Fruit fly (Drosophila melanogaster) whole organism, embryonic: Measurements from ENCODE around the gene ovm.

Source experiments
- CG10321 ChIP-seq: fragments of 200-800 bp; sonication (Bioruptor generic); IDR thresholded peaks from 2 replicates; pipeline ENCODE4 v1.3.6; 2022; ENCODE audit warnings: missing biosample characterization, missing genetic modification characterization
- CG10543 ChIP-seq: fragments of 200-800 bp; sonication (Bioruptor generic); optimal IDR thresholded peaks from 3 replicates; lab custom pipeline; 2017; ENCODE audit warnings: missing biosample characterization, mild to moderate bottlenecking, missing genetic modification characterization, moderate library complexity
- CG13894 ChIP-seq: fragments of 200-800 bp; sonication (Bioruptor generic); optimal IDR thresholded peaks from 3 replicates; lab custom pipeline; 2018; ENCODE audit warnings: missing biosample characterization, mild to moderate bottlenecking, missing genetic modification characterization, moderate library complexity
- CG14667 ChIP-seq: fragments of 200-800 bp; sonication (Bioruptor generic); IDR thresholded peaks from 2 replicates; pipeline ENCODE4 v1.3.6; 2022; ENCODE audit warnings: missing biosample characterization, missing genetic modification characterization
- CG15269 ChIP-seq: fragments of 200-800 bp; sonication (Bioruptor generic); optimal IDR thresholded peaks from 2 replicates; lab custom pipeline; 2018; ENCODE audit warnings: missing biosample characterization, mild to moderate bottlenecking, missing genetic modification characterization, moderate library complexity
- CG15514 ChIP-seq: fragments of 200-800 bp; sonication (Bioruptor generic); optimal IDR thresholded peaks from 3 replicates; lab custom pipeline; 2017; ENCODE audit warnings: missing biosample characterization, missing genetic modification characterization, mild to moderate bottlenecking, moderate library complexity, missing genetic modification reagents
- CG16779 ChIP-seq: fragments of 200-800 bp; sonication (Bioruptor generic); IDR thresholded peaks from 2 replicates; pipeline ENCODE4 v1.3.6; 2022; ENCODE audit warnings: missing biosample characterization, missing genetic modification characterization
- CG17385 ChIP-seq: fragments of 200-800 bp; sonication (Bioruptor generic); optimal IDR thresholded peaks from 3 replicates; lab custom pipeline; 2018; ENCODE audit warnings: missing biosample characterization, mild to moderate bottlenecking, missing genetic modification characterization
- CG17912 ChIP-seq: fragments of 200-800 bp; sonication (Bioruptor generic); optimal IDR thresholded peaks from 2 replicates; lab custom pipeline; 2018; ENCODE audit warnings: missing biosample characterization, mild to moderate bottlenecking, missing genetic modification characterization
- CG18599 ChIP-seq: fragments of 200-800 bp; sonication (Bioruptor generic); optimal IDR thresholded peaks from 3 replicates; lab custom pipeline; 2017; ENCODE audit warnings: missing biosample characterization, missing genetic modification characterization, mild to moderate bottlenecking, moderate library complexity, missing genetic modification reagents
- CG2678 ChIP-seq: fragments of 200-800 bp; sonication (Bioruptor generic); optimal IDR thresholded peaks from 3 replicates; lab custom pipeline; 2019; ENCODE audit warnings: missing biosample characterization, mild to moderate bottlenecking, missing genetic modification characterization, moderate library complexity
- CG4360 ChIP-seq: fragments of 200-800 bp; sonication (Bioruptor generic); IDR thresholded peaks from 2 replicates; pipeline ENCODE4 v1.3.6; 2022; ENCODE audit warnings: missing biosample characterization, missing genetic modification characterization
- CG4730 ChIP-seq: fragments of 200-800 bp; sonication (Bioruptor generic); IDR thresholded peaks from 2 replicates; pipeline ENCODE4 v1.3.6; 2022; ENCODE audit warnings: missing biosample characterization, missing genetic modification characterization
- CG6683 ChIP-seq: fragments of 200-800 bp; sonication (Bioruptor generic); optimal IDR thresholded peaks from 2 replicates; lab custom pipeline; 2017; ENCODE audit warnings: missing biosample characterization, mild to moderate bottlenecking, missing genetic modification characterization, missing genetic modification reagents
- CG6854 ChIP-seq: fragments of 200-800 bp; sonication (Bioruptor generic); optimal IDR thresholded peaks from 3 replicates; lab custom pipeline; 2017; ENCODE audit warnings: missing biosample characterization, mild to moderate bottlenecking, missing genetic modification characterization
- CG7372 ChIP-seq: fragments of 200-800 bp; sonication (Bioruptor generic); IDR thresholded peaks from 2 replicates; pipeline ENCODE4 v1.3.6; 2022; ENCODE audit warnings: missing biosample characterization, missing genetic modification characterization
- CG8944 ChIP-seq: fragments of 200-800 bp; sonication (Bioruptor generic); optimal IDR thresholded peaks from 3 replicates; lab custom pipeline; 2016; ENCODE audit warnings: missing biosample characterization, missing genetic modification characterization
- CHES-1-like ChIP-seq: fragments of 200-800 bp; sonication (Bioruptor generic); optimal IDR thresholded peaks from 2 replicates; lab custom pipeline; 2016; ENCODE audit warnings: missing biosample characterization, missing genetic modification characterization
- D19A ChIP-seq: fragments of 200-800 bp; optimal IDR thresholded peaks from 3 replicates; lab custom pipeline; 2019; ENCODE audit warnings: missing biosample characterization, mild to moderate bottlenecking, missing genetic modification characterization, moderate library complexity
- Fer1 ChIP-seq: fragments of 200-800 bp; sonication (Bioruptor generic); optimal IDR thresholded peaks from 2 replicates; lab custom pipeline; 2017; ENCODE audit warnings: missing biosample characterization, mild to moderate bottlenecking, missing genetic modification characterization
- GATAe ChIP-seq: fragments of 200-800 bp; sonication (Bioruptor generic); conservative IDR thresholded peaks from 2 replicates; pipeline ENCODE4 v1.3.6; 2022; ENCODE audit warnings: missing biosample characterization, missing genetic modification characterization
- Hmr ChIP-seq: fragments of 200-800 bp; sonication (Bioruptor generic); optimal IDR thresholded peaks from 3 replicates; lab custom pipeline; 2017; ENCODE audit warnings: mild to moderate bottlenecking, missing biosample characterization, missing genetic modification reagents, missing genetic modification characterization
- MESR4 ChIP-seq: fragments of 200-800 bp; sonication (Bioruptor generic); optimal IDR thresholded peaks from 2 replicates; lab custom pipeline; 2018; ENCODE audit warnings: missing biosample characterization, mild to moderate bottlenecking, missing genetic modification characterization, moderate library complexity
- Mrtf ChIP-seq: fragments of 200-800 bp; sonication (Bioruptor generic); IDR thresholded peaks from 3 replicates; pipeline ENCODE4 v1.3.6; 2022; ENCODE audit warnings: missing biosample characterization, missing genetic modification characterization
- Pdp1 ChIP-seq, 2 experiments: fragments of 200-800 bp; sonication (Bioruptor generic); optimal IDR thresholded peaks; 3 replicates each; lab custom pipeline; 2016; ENCODE audit warnings: missing biosample characterization in 2 of 2, missing genetic modification characterization in 2 of 2, mild to moderate bottlenecking in 1 of 2, moderate library complexity in 1 of 2
- bsh ChIP-seq, 2 experiments: fragments of 200-800 bp; sonication (Bioruptor generic); optimal IDR thresholded peaks; 2 replicates each; lab custom pipeline; 2017 to 2018; ENCODE audit warnings: mild to moderate bottlenecking in 2 of 2, missing biosample characterization in 2 of 2, missing genetic modification characterization in 2 of 2, moderate library complexity in 1 of 2
- caup ChIP-seq: fragments of 200-800 bp; sonication (Bioruptor generic); optimal IDR thresholded peaks from 3 replicates; lab custom pipeline; 2017; ENCODE audit warnings: missing biosample characterization, mild to moderate bottlenecking, missing genetic modification characterization, moderate library complexity; ENCODE audit not compliant: severe bottlenecking
- chinmo ChIP-seq: fragments of 200-800 bp; sonication (Bioruptor generic); IDR thresholded peaks from 4 replicates; pipeline ENCODE4 v1.3.6; 2022; ENCODE audit warnings: missing biosample characterization, missing genetic modification characterization; ENCODE audit not compliant: partially characterized antibody
- ci ChIP-seq: fragments of 200-800 bp; sonication (Bioruptor generic); IDR thresholded peaks from 3 replicates; pipeline ENCODE4 v1.3.6; 2022; ENCODE audit warnings: missing biosample characterization, missing genetic modification characterization
- crol ChIP-seq: fragments of 200-800 bp; sonication (Bioruptor generic); IDR thresholded peaks from 2 replicates; pipeline ENCODE4 v1.3.6; 2022; ENCODE audit warnings: missing biosample characterization, missing genetic modification characterization
- cwo ChIP-seq: fragments of 200-800 bp; sonication (Bioruptor generic); optimal IDR thresholded peaks from 3 replicates; lab custom pipeline; 2017; ENCODE audit warnings: missing biosample characterization, missing genetic modification characterization, mild to moderate bottlenecking, moderate library complexity, missing genetic modification reagents
- da ChIP-seq: fragments of 200-800 bp; sonication (Bioruptor generic); optimal IDR thresholded peaks from 2 replicates; lab custom pipeline; 2016; ENCODE audit warnings: missing biosample characterization, missing genetic modification characterization
- exex ChIP-seq: fragments of 200-800 bp; sonication (Bioruptor generic); optimal IDR thresholded peaks from 4 replicates; lab custom pipeline; 2018; ENCODE audit warnings: missing biosample characterization, mild to moderate bottlenecking, missing genetic modification characterization, moderate library complexity
- ftz-f1 ChIP-seq: fragments of 200-800 bp; sonication (Bioruptor generic); optimal IDR thresholded peaks from 2 replicates; lab custom pipeline; 2016; ENCODE audit warnings: missing biosample characterization, missing genetic modification characterization
- gt ChIP-seq: fragments of 200-800 bp; sonication (Bioruptor generic); IDR thresholded peaks from 2 replicates; pipeline ENCODE4 v1.3.6; 2022; ENCODE audit warnings: missing biosample characterization, missing genetic modification characterization
- lab ChIP-seq: fragments of 200-800 bp; sonication (Bioruptor generic); optimal IDR thresholded peaks from 3 replicates; lab custom pipeline; 2017; ENCODE audit warnings: missing biosample characterization, missing genetic modification characterization, mild to moderate bottlenecking, moderate library complexity, missing genetic modification reagents
- lbe ChIP-seq: fragments of 200-800 bp; sonication (Bioruptor generic); optimal IDR thresholded peaks from 2 replicates; lab custom pipeline; 2016; ENCODE audit warnings: missing biosample characterization, mild to moderate bottlenecking, missing genetic modification characterization
- lmd ChIP-seq: fragments of 200-800 bp; sonication (Bioruptor generic); IDR thresholded peaks from 2 replicates; pipeline ENCODE4 v1.3.6; 2022; ENCODE audit warnings: missing biosample characterization, missing genetic modification characterization
- lov ChIP-seq, 2 experiments: fragments of 200-800 bp in 1 of 2; fragments of >200 bp in 1 of 2; sonication (Bioruptor generic) in 1 of 2; IDR thresholded peaks in 1 of 2; optimal IDR thresholded peaks in 1 of 2; 2 replicates in 1 of 2; 3 replicates in 1 of 2; pipeline versions ENCODE4 v1.3.6 to Lab custom; 2017 to 2022; ENCODE audit warnings: missing biosample characterization in 1 of 2, missing genetic modification characterization in 1 of 2
- mirr ChIP-seq: fragments of 200-800 bp; sonication (Bioruptor generic); optimal IDR thresholded peaks from 3 replicates; lab custom pipeline; 2018; ENCODE audit warnings: missing biosample characterization, mild to moderate bottlenecking, missing genetic modification characterization
- nerfin-2 ChIP-seq: fragments of 200-800 bp; sonication (Bioruptor generic); IDR thresholded peaks from 2 replicates; pipeline ENCODE4 v1.3.6; 2022; ENCODE audit warnings: missing biosample characterization, missing genetic modification characterization; ENCODE audit not compliant: partially characterized antibody
- peb ChIP-seq: fragments of 200-800 bp; sonication (Bioruptor generic); IDR thresholded peaks from 2 replicates; pipeline ENCODE4 v1.3.6; 2022; ENCODE audit warnings: missing biosample characterization, missing genetic modification characterization
- seq ChIP-seq: fragments of 200-800 bp; sonication (Bioruptor generic); IDR thresholded peaks from 2 replicates; pipeline ENCODE4 v1.3.6; 2022; ENCODE audit warnings: missing biosample characterization, missing genetic modification characterization
- sug ChIP-seq: fragments of 200-800 bp; optimal IDR thresholded peaks from 2 replicates; lab custom pipeline; 2019; ENCODE audit warnings: missing biosample characterization, mild to moderate bottlenecking, missing genetic modification characterization, moderate library complexity
- tx ChIP-seq: fragments of 200-800 bp; sonication (Bioruptor generic); optimal IDR thresholded peaks from 2 replicates; lab custom pipeline; 2016; ENCODE audit warnings: missing biosample characterization, missing genetic modification characterization
- unpg ChIP-seq: fragments of 200-800 bp; sonication (Bioruptor generic); optimal IDR thresholded peaks from 3 replicates; lab custom pipeline; 2018; ENCODE audit warnings: missing biosample characterization, mild to moderate bottlenecking, missing genetic modification characterization, moderate library complexity
- usp ChIP-seq: fragments of >200 bp; optimal IDR thresholded peaks from 2 replicates; lab custom pipeline; 2017; ENCODE audit warnings: missing biosample characterization, missing genetic modification characterization
- vnd ChIP-seq: fragments of 200-800 bp; sonication (Bioruptor generic); IDR thresholded peaks from 3 replicates; pipeline ENCODE4 v1.3.6; 2022; ENCODE audit warnings: missing biosample characterization, missing genetic modification characterization; ENCODE audit not compliant: partially characterized antibody

Gene ovm

dm6 chr2L:143088-143487 lies 2.3 kb upstream of the ovm start, which contains the start of the genes CG31974 and CG11454 (continued):
- TF ChIP-seq seq (GFP tag; lab: Robert Waterston, UW) (no peak), CG7372 (no peak), peb (GFP tag; lab: Robert Waterston, UW) (no peak), unpg (GFP tag; lab: Kevin White, UChicago) (no peak), Fer1 (GFP tag; lab: Kevin White, UChicago) (peak; percentile 40), lov (optimal IDR thresholded peaks at IDR 0.05; lab: Kevin White, UChicago) (no peak), lov (GFP tag; IDR thresholded peaks at IDR 0.05; lab: Robert Waterston, UW) (no peak), CG15269 (no peak), CG4730 (GFP tag; lab: Robert Waterston, UW) (no peak), nerfin-2 (GFP tag; lab: Robert Waterston, UW) (peak; percentile 70; the same call in 1 of the 2 replicates), gt (no peak), CG17912 (GFP tag; lab: Kevin White, UChicago) (no peak), CG4360 (GFP tag; lab: Robert Waterston, UW) (no peak), usp (GFP tag; lab: Kevin White, UChicago) (no peak), CG16779 (GFP tag; lab: Robert Waterston, UW) (no peak), lmd (GFP tag; lab: Robert Waterston, UW) (no peak), bsh (GFP tag; optimal IDR thresholded peaks at IDR 0.05; lab: Kevin White, UChicago) (no peak), CG6854 (GFP tag; lab: Kevin White, UChicago) (no peak)

dm6 chr2L:139610-140009 lies 1.2 kb downstream of the ovm start:
- TF ChIP-seq Fer1 (GFP tag; lab: Kevin White, UChicago) (peak; percentile 44), GATAe (GFP tag; lab: Robert Waterston, UW) (0 out of 2 replicates have a peak, but pooled peaks have one; percentile 26), Pdp1 (GFP tag; optimal IDR thresholded peaks at IDR 0.05; lab: Kevin White, UChicago) (peak in 1 of 2 experiments; percentile 82), Hmr (GFP tag; lab: Kevin White, UChicago) (peak; percentile 41), ftz-f1 (GFP tag; lab: Kevin White, UChicago) (no peak), exex (tag; lab: Kevin White, UChicago) (peak; percentile 72), vnd (no peak), CG14667 (GFP tag; lab: Robert Waterston, UW) (no peak), CG17385 (GFP tag; lab: Kevin White, UChicago) (no peak), sug (tag; lab: Kevin White, UChicago) (peak; percentile 94), da (GFP tag; lab: Kevin White, UChicago) (no peak), CG2678 (peak; percentile 27), chinmo (GFP tag; lab: Robert Waterston, UW) (0 out of 4 replicates have a peak, but pooled peaks have one; percentile 25), CHES-1-like (GFP tag; lab: Kevin White, UChicago) (no peak), caup (GFP tag; lab: Kevin White, UChicago) (peak; percentile 24), mirr (GFP tag; lab: Kevin White, UChicago) (peak; percentile 69), lab (peak; percentile 46), ci (GFP tag; lab: Robert Waterston, UW) (peak; percentile 46; the same call in 1 of the 3 replicates), seq (GFP tag; lab: Robert Waterston, UW) (no peak), CG15514 (peak; percentile 23), CG18599 (GFP tag; lab: Kevin White, UChicago) (peak; percentile 8), tx (GFP tag; lab: Kevin White, UChicago) (no peak), Mrtf (no peak), cwo (peak; percentile 68), CG13894 (tag; lab: Kevin White, UChicago) (peak; percentile 77), CG10543 (GFP tag; lab: Kevin White, UChicago) (peak; percentile 66), usp (GFP tag; lab: Kevin White, UChicago) (no peak), CG8944 (GFP tag; lab: Kevin White, UChicago) (no peak), CG6683 (GFP tag; lab: Kevin White, UChicago) (no peak), CG10321 (GFP tag; lab: Robert Waterston, UW) (no peak), lbe (GFP tag; lab: Kevin White, UChicago) (peak; percentile 7), D19A (no peak), MESR4 (GFP tag; lab: Kevin White, UChicago) (no peak), crol (GFP tag; lab: Robert Waterston, UW) (no peak)
